Worm (Caenorhabditis elegans): ENCODE data around the gene F26F12.4.

The F26F12.4 gene

DNA sequence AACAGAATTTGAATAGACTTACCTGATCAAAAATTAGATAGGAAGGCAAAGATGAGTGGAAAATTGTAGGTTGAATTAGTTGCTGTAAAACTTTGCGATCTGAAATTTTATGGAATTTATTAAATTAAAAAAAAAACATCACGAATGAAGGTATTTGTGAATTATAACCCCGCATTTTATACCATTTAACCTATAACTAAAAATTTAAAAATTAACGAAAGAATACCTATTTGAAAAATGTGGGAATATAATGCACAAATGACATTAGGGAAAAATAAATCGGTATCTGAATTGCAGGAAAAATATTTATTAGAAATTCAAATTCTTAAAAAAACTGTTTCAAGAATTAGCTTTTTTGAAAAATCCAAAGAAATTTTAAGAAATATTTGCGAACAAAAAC lies at the start of gene F26F12.4:
Gene F26F12.4, minus strand, starts transcription at position 101 of the 400 bp plus-strand sequence.
- TF ChIP-seq unc-39 (tag; optimal IDR thresholded peaks at IDR 0.05), result no peak
- TF ChIP-seq nhr-12 (tag; optimal IDR thresholded peaks at IDR 0.05), result no peak
- TF ChIP-seq nhr-237 (tag; optimal IDR thresholded peaks at IDR 0.05), result no peak
- no peak for TF ChIP-seq cnd-1 (tag; optimal IDR thresholded peaks at IDR 0.05)
- TF ChIP-seq unc-120 (tag; optimal IDR thresholded peaks at IDR 0.05; ENCODE audit: poor library complexity, severe bottlenecking), result no peak
- no peak for TF ChIP-seq flh-1 (GFP tag; optimal IDR thresholded peaks at IDR 0.05)
- TF ChIP-seq M03D4.4 (tag; optimal IDR thresholded peaks at IDR 0.05), result no peak

DNA sequence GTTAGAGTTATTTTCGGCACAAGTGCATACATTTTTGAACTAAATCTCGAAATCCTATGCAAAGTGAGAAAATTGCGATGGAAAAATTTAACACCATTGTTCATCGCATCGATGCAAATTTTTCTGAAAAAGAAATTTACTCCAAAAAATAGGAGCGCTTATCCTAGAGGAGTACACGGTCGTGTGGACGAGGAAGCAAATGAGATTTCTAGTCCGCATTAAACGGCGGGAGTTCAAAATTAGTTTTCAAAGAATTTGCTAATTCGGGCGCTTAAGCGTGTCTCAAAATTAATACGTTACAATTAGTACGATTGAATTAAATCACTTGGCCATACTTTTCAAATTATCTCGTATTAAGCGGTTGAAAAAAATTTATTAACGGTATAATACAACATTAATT lies 48.6 kb upstream of the F26F12.4 start, which contains the start of gene lrpr-1:
Gene lrpr-1, minus strand, starts transcription at position 185 of the 400 bp plus-strand sequence.
- TF ChIP-seq nhr-2 (tag; optimal IDR thresholded peaks at IDR 0.05), result no peak
- TF ChIP-seq hlh-1 (tag; optimal IDR thresholded peaks at IDR 0.05), result no peak
- no peak for TF ChIP-seq lsy-2 (tag; optimal IDR thresholded peaks at IDR 0.05)
- TF ChIP-seq snpc-4 (tag; optimal IDR thresholded peaks at IDR 0.05), result no peak
- peak; percentile 30 for TF ChIP-seq mep-1 (tag; optimal IDR thresholded peaks at IDR 0.05)
- peak; percentile 15 for TF ChIP-seq nhr-237 (tag; optimal IDR thresholded peaks at IDR 0.05)
- TF ChIP-seq zip-8 (tag; optimal IDR thresholded peaks at IDR 0.05), result no peak
- TF ChIP-seq unc-62 (GFP tag; optimal IDR thresholded peaks at IDR 0.05), result no peak
- TF ChIP-seq ceh-83 (GFP tag; optimal IDR thresholded peaks at IDR 0.05), result no peak
- TF ChIP-seq nhr-28 (tag; optimal IDR thresholded peaks at IDR 0.05), result no peak
- no peak for TF ChIP-seq pha-4 (tag; optimal IDR thresholded peaks at IDR 0.05)
- no peak for TF ChIP-seq blmp-1 (tag; optimal IDR thresholded peaks at IDR 0.05)
- TF ChIP-seq unc-39 (tag; optimal IDR thresholded peaks at IDR 0.05), result no peak
- TF ChIP-seq elt-3 (tag; optimal IDR thresholded peaks at IDR 0.05), result no peak
- no peak for TF ChIP-seq sptf-1 (tag; optimal IDR thresholded peaks at IDR 0.05)
- no peak for TF ChIP-seq mab-5 (tag; optimal IDR thresholded peaks at IDR 0.05)
- no peak for TF ChIP-seq tbx-8 (GFP tag; optimal IDR thresholded peaks at IDR 0.05)

DNA sequence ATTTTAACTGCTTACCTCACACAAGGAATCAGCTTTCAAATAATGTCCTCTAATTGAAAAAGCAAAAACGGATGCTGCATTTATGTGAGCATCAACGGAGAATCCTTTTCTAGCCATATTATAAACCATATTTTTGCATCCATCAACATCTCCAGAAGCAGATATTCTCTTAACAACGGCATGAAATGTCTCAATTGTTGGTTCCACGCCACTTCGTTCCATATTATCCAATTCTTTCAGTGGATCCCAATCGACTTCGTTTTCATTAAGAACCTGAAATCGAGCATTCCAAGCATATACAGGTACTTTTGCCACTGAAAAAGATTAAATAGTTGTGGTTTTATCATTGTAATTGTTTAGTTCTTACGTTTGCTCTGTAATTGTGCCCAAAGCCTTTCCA lies 47.7 kb upstream of the F26F12.4 start:
- TF ChIP-seq hlh-1 (tag; optimal IDR thresholded peaks at IDR 0.05) (no peak), lin-13 (tag; optimal IDR thresholded peaks at IDR 0.05) (no peak), nhr-12 (tag; optimal IDR thresholded peaks at IDR 0.05) (no peak), tbx-8 (GFP tag; optimal IDR thresholded peaks at IDR 0.05) (no peak), unc-62 (GFP tag; optimal IDR thresholded peaks at IDR 0.05) (no peak), sem-2 (GFP tag; optimal IDR thresholded peaks at IDR 0.05) (no peak), zip-8 (tag; optimal IDR thresholded peaks at IDR 0.05) (no peak)

DNA sequence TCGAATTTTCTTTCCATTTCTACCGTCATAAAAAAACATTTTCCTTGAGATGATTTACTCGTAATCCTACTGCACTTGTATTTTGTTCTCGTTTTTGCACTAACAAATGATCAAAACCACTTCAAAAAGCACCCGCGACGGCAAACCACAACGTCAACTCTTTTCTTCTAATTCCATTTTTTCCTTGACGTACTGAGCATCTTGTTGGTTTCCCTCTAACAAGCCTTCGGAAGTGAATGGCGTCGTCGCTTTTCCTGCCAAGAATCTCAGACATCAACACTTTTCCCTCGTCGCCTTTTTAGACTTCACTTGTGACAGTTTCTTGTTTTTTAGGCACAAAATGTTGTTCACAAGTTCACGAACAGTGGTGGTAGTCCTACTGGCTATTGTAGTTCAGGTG lies 43.3 kb upstream of the F26F12.4 start, which contains the start of gene C04E6.13:
Gene C04E6.13, plus strand, starts transcription at position 301 of the 400 bp plus-strand sequence.
- TF ChIP-seq ham-2 (GFP tag; optimal IDR thresholded peaks at IDR 0.05) (no peak), blmp-1 (tag; optimal IDR thresholded peaks at IDR 0.05) (no peak), pha-4 (tag; optimal IDR thresholded peaks at IDR 0.05) (no peak), mab-5 (tag; optimal IDR thresholded peaks at IDR 0.05) (no peak), nhr-237 (tag; optimal IDR thresholded peaks at IDR 0.05) (no peak), unc-62 (GFP tag; optimal IDR thresholded peaks at IDR 0.05) (no peak), ces-1 (GFP tag; optimal IDR thresholded peaks at IDR 0.05) (no peak), lsy-2 (tag; optimal IDR thresholded peaks at IDR 0.05) (no peak), tbx-8 (GFP tag; optimal IDR thresholded peaks at IDR 0.05) (no peak), hlh-1 (tag; optimal IDR thresholded peaks at IDR 0.05) (no peak), mls-2 (tag; optimal IDR thresholded peaks at IDR 0.05) (no peak), snpc-4 (tag; optimal IDR thresholded peaks at IDR 0.05) (no peak), nhr-28 (tag; optimal IDR thresholded peaks at IDR 0.05) (no peak), zip-8 (tag; optimal IDR thresholded peaks at IDR 0.05) (no peak), nhr-76 (tag; optimal IDR thresholded peaks at IDR 0.05) (no peak), nhr-12 (tag; optimal IDR thresholded peaks at IDR 0.05) (no peak)

DNA sequence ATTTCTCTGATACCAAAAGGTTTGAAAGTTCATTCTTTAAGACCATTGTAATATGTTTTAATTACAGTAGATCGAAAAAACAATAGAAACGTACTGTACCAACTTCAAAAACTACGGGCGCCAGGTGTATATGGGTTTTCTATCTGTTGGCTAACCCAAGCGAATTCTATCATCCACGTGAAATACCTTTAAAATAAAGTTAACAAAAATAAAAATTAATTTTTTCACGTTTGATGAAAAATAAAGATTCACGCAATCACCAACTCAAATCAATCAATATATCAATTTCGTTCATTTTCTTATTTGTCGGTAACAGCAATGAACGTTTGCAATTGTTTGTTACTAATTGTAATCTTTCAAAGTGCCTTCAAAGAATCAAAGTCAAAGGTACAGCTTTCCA lies 38.0 kb upstream of the F26F12.4 start, which contains the start of gene C04E6.4:
Gene C04E6.4, plus strand, starts transcription at position 301 of the 400 bp plus-strand sequence.
- TF ChIP-seq unc-39 (tag; optimal IDR thresholded peaks at IDR 0.05), result no peak

DNA sequence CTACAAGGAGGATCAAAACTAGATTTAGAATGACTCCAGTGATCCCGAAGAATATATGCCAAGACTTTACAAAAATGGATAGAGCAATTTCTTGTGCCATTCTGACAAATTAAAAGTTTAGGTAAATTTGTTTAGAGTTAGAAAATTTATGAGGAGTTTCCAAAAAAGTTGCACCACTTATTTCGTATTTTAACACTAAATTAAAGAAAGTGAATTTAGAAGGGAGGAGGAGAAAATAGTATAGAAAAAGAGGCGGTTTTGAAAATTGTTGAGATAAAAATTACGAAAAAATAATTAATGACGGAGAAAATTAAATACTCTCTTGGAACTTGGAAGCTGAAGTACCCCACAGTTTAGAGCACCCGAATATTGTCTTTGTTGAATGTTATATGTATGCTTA lies 37.1 kb upstream of the F26F12.4 start, which contains the start of gene srd-15:
Gene srd-15, minus strand, starts transcription at position 101 of the 400 bp plus-strand sequence.
- TF ChIP-seq ztf-11 (tag; optimal IDR thresholded peaks at IDR 0.05) (no peak), bed-3 (GFP tag; optimal IDR thresholded peaks at IDR 0.05) (no peak)
